Worm (Caenorhabditis elegans) whole organism, L2 larva: ENCODE measurements around the gene nhr-238.

ENCODE experiments used
- lsy-2 ChIP-seq, 2 experiments: fragments of 150-350 bp in 1 of 2; sonication (generic microtip) in 1 of 2; optimal IDR thresholded peaks; 2 replicates each; lab custom pipeline; 2014 to 2017; ENCODE audit warnings: missing biosample characterization in 2 of 2, missing genetic modification characterization in 2 of 2
- mdl-1 ChIP-seq, 2 experiments: fragments of 150-350 bp in 1 of 2; sonication (generic microtip) in 1 of 2; optimal IDR thresholded peaks; 2 replicates each; lab custom pipeline; 2017; ENCODE audit warnings: missing biosample characterization in 2 of 2, missing genetic modification characterization in 2 of 2
- sem-4 ChIP-seq: fragments of 150-350 bp; optimal IDR thresholded peaks from 2 replicates; lab custom pipeline; 2014; ENCODE audit warnings: missing biosample characterization, missing genetic modification reagents, missing genetic modification characterization
- skn-1 ChIP-seq: sonication (generic microtip); optimal IDR thresholded peaks from 2 replicates; lab custom pipeline; 2017; ENCODE audit warnings: missing biosample characterization, missing genetic modification characterization
- unc-62 ChIP-seq: fragments of 150-350 bp; optimal IDR thresholded peaks from 2 replicates; lab custom pipeline; 2014; ENCODE audit warnings: missing biosample characterization, missing genetic modification reagents, missing genetic modification characterization

- TF ChIP-seq unc-62 (GFP tag; lab: Kevin White, UChicago) (no peak), lsy-2 (tag; optimal IDR thresholded peaks at IDR 0.05; lab: Kevin White, UChicago) (no peak), mdl-1 (tag; optimal IDR thresholded peaks at IDR 0.05; lab: Kevin White, UChicago) (no peak), skn-1 (no peak), sem-4 (tag; lab: Kevin White, UChicago) (no peak)
Observed at ce11 chrV:1664921-1665320, 35.7 kb upstream of the nhr-238 start, which contains the start of gene K04F1.9.
